Worm (Caenorhabditis elegans) whole organism, L3 larva: ENCODE measurements around the gene sra-8.

Experiments
- R02D3.7 ChIP-seq: fragments of 150-350 bp; optimal IDR thresholded peaks from 2 replicates; lab custom pipeline; 2014; ENCODE audit warnings: missing biosample characterization, missing genetic modification characterization
- ZK546.5 ChIP-seq: sonication (generic microtip); optimal IDR thresholded peaks from 2 replicates; lab custom pipeline; 2017; ENCODE audit warnings: missing biosample characterization, missing genetic modification characterization
- aly-2 ChIP-seq: fragments of 150-350 bp; optimal IDR thresholded peaks from 2 replicates; lab custom pipeline; 2014; ENCODE audit warnings: missing biosample characterization, missing genetic modification characterization
- ama-1 ChIP-seq: fragments of 150-350 bp; optimal IDR thresholded peaks from 2 replicates; lab custom pipeline; 2018
- ceh-28 ChIP-seq: fragments of 150-350 bp; optimal IDR thresholded peaks from 2 replicates; lab custom pipeline; 2014; ENCODE audit warnings: missing biosample characterization, missing genetic modification reagents, missing genetic modification characterization
- ceh-82 ChIP-seq: fragments of 150-350 bp; optimal IDR thresholded peaks from 2 replicates; lab custom pipeline; 2014; ENCODE audit warnings: missing biosample characterization, missing genetic modification characterization
- ceh-9 ChIP-seq: sonication (generic microtip); optimal IDR thresholded peaks from 2 replicates; lab custom pipeline; 2018; ENCODE audit warnings: missing biosample characterization, missing genetic modification characterization
- egl-27 ChIP-seq: sonication (generic microtip); optimal IDR thresholded peaks from 4 replicates; lab custom pipeline; 2017; ENCODE audit warnings: missing biosample characterization, missing genetic modification reagents, missing genetic modification characterization
- egl-5 ChIP-seq: fragments of 150-350 bp; optimal IDR thresholded peaks from 2 replicates; lab custom pipeline; 2017; ENCODE audit warnings: missing biosample characterization, missing genetic modification reagents, missing genetic modification characterization, inconsistent platforms
- elt-1 ChIP-seq: fragments of 150-350 bp; optimal IDR thresholded peaks from 2 replicates; lab custom pipeline; 2014; ENCODE audit warnings: missing biosample characterization, missing genetic modification characterization
- elt-2 ChIP-seq: sonication (generic microtip); optimal IDR thresholded peaks from 2 replicates; lab custom pipeline; 2016; ENCODE audit warnings: missing genetic modification reagents, mild to moderate bottlenecking, missing genetic modification characterization, missing compliant biosample characterization
- elt-3 ChIP-seq, 3 experiments: fragments of 150-350 bp in 1 of 3; sonication (generic microtip) in 2 of 3; optimal IDR thresholded peaks; 2 replicates in 2 of 3; 4 replicates in 1 of 3; lab custom pipeline; 2014 to 2017; ENCODE audit warnings: missing biosample characterization in 3 of 3, missing genetic modification characterization in 3 of 3
- eor-1 ChIP-seq, 2 experiments: fragments of 150-350 bp; optimal IDR thresholded peaks; 2 replicates each; lab custom pipeline; 2014 to 2018; ENCODE audit warnings: missing biosample characterization in 2 of 2, missing genetic modification characterization in 2 of 2
- fkh-10 ChIP-seq: sonication (generic microtip); optimal IDR thresholded peaks from 2 replicates; lab custom pipeline; 2017; ENCODE audit warnings: missing biosample characterization, missing genetic modification reagents, missing genetic modification characterization
- fos-1 ChIP-seq: fragments of 150-350 bp; optimal IDR thresholded peaks from 2 replicates; lab custom pipeline; 2014; ENCODE audit warnings: missing biosample characterization, missing genetic modification characterization
- jun-1 ChIP-seq: fragments of 150-350 bp; optimal IDR thresholded peaks from 2 replicates; lab custom pipeline; 2014; ENCODE audit warnings: missing biosample characterization, missing genetic modification reagents, missing genetic modification characterization
- lin-39 ChIP-seq: fragments of 150-350 bp; optimal IDR thresholded peaks from 2 replicates; lab custom pipeline; 2018; ENCODE audit warnings: missing biosample characterization, missing genetic modification reagents, missing genetic modification characterization
- mdl-1 ChIP-seq: fragments of 150-350 bp; optimal IDR thresholded peaks from 2 replicates; lab custom pipeline; 2014; ENCODE audit warnings: missing biosample characterization, missing genetic modification characterization
- nfya-1 ChIP-seq: sonication (generic microtip); optimal IDR thresholded peaks from 2 replicates; lab custom pipeline; 2017; ENCODE audit warnings: missing genetic modification characterization, mild to moderate bottlenecking, missing compliant biosample characterization, antibody characterized with exemption, moderate library complexity; ENCODE audit not compliant: insufficient read depth
- nhr-11 ChIP-seq: fragments of 150-350 bp; optimal IDR thresholded peaks from 2 replicates; lab custom pipeline; 2014; ENCODE audit warnings: missing biosample characterization, missing genetic modification characterization
- nhr-12 ChIP-seq: fragments of 150-350 bp; optimal IDR thresholded peaks from 2 replicates; lab custom pipeline; 2014; ENCODE audit warnings: missing biosample characterization, missing genetic modification characterization
- nhr-23 ChIP-seq: fragments of 150-350 bp; optimal IDR thresholded peaks from 2 replicates; lab custom pipeline; 2014; ENCODE audit warnings: missing biosample characterization, missing genetic modification reagents, missing genetic modification characterization
- nhr-237 ChIP-seq: fragments of 150-350 bp; optimal IDR thresholded peaks from 2 replicates; lab custom pipeline; 2014; ENCODE audit warnings: missing biosample characterization, missing genetic modification characterization
- nhr-25 ChIP-seq: sonication (generic microtip); optimal IDR thresholded peaks from 2 replicates; lab custom pipeline; 2017; ENCODE audit warnings: missing biosample characterization, missing genetic modification characterization
- nhr-28 ChIP-seq: fragments of 150-350 bp; optimal IDR thresholded peaks from 2 replicates; lab custom pipeline; 2014; ENCODE audit warnings: missing biosample characterization, missing genetic modification characterization
- nhr-43 ChIP-seq: sonication (generic microtip); optimal IDR thresholded peaks from 2 replicates; lab custom pipeline; 2016; ENCODE audit warnings: mild to moderate bottlenecking, missing genetic modification characterization, missing compliant biosample characterization; ENCODE audit not compliant: poor library complexity, severe bottlenecking
- nhr-76 ChIP-seq: fragments of 150-350 bp; sonication (generic microtip); optimal IDR thresholded peaks from 5 replicates; lab custom pipeline; 2014; ENCODE audit warnings: missing biosample characterization, missing genetic modification characterization
- nhr-77 ChIP-seq: fragments of 150-350 bp; optimal IDR thresholded peaks from 2 replicates; lab custom pipeline; 2014; ENCODE audit warnings: missing biosample characterization, missing genetic modification characterization
- pha-4 ChIP-seq: fragments of 150-350 bp; optimal IDR thresholded peaks from 2 replicates; lab custom pipeline; 2014; ENCODE audit warnings: missing biosample characterization, missing genetic modification reagents, missing genetic modification characterization
- pqm-1 ChIP-seq: fragments of 150-350 bp; optimal IDR thresholded peaks from 2 replicates; lab custom pipeline; 2017; ENCODE audit warnings: missing biosample characterization, missing genetic modification characterization, inconsistent platforms
- sea-2 ChIP-seq: fragments of 150-350 bp; sonication (generic microtip); optimal IDR thresholded peaks from 4 replicates; lab custom pipeline; 2014; ENCODE audit warnings: missing biosample characterization, missing genetic modification reagents, missing genetic modification characterization
- skn-1 ChIP-seq: fragments of 150-350 bp; optimal IDR thresholded peaks from 2 replicates; lab custom pipeline; 2014; ENCODE audit warnings: missing biosample characterization, missing genetic modification characterization
- snpc-4 ChIP-seq: fragments of 150-350 bp; optimal IDR thresholded peaks from 2 replicates; lab custom pipeline; 2014; ENCODE audit warnings: missing biosample characterization, missing genetic modification characterization
- tbx-2 ChIP-seq: sonication (generic microtip); optimal IDR thresholded peaks from 2 replicates; lab custom pipeline; 2016; ENCODE audit warnings: mild to moderate bottlenecking, missing genetic modification characterization, missing compliant biosample characterization
- unc-62 ChIP-seq: fragments of 150-350 bp; sonication (generic microtip); optimal IDR thresholded peaks from 4 replicates; lab custom pipeline; 2014; ENCODE audit warnings: missing biosample characterization, missing genetic modification reagents, missing genetic modification characterization
- ztf-4 ChIP-seq: fragments of 150-350 bp; optimal IDR thresholded peaks from 2 replicates; lab custom pipeline; 2014; ENCODE audit warnings: missing biosample characterization, missing genetic modification characterization

Gene sra-8

DNA sequence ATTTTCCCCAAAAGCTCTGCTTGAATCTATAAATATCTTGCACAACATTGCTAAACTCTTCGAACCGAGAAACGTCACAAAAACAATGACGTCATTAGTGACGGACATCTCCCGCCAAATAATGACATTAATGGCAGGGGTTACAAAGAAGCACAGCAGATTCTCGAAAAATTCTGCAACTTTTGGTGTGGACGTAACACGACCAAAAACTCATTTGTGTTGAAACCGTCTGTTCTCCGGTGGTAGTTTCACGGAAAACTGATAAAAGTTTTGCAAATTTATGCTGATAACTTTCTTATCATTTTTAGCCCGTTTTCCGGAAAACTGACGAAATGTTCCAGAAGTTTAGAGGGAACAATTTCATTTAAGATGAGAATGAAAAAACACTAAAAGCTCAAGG, 38.9 kb upstream of the sra-8 start:
- peak; percentile 79 for TF ChIP-seq elt-2
- no peak for TF ChIP-seq nhr-11 (tag; lab: Kevin White, UChicago)
- no peak for TF ChIP-seq egl-5 (tag; lab: Kevin White, UChicago)
- no peak for TF ChIP-seq nhr-12 (tag; lab: Kevin White, UChicago)
- peak; percentile 42 for TF ChIP-seq pqm-1
- no peak for TF ChIP-seq ztf-4

DNA sequence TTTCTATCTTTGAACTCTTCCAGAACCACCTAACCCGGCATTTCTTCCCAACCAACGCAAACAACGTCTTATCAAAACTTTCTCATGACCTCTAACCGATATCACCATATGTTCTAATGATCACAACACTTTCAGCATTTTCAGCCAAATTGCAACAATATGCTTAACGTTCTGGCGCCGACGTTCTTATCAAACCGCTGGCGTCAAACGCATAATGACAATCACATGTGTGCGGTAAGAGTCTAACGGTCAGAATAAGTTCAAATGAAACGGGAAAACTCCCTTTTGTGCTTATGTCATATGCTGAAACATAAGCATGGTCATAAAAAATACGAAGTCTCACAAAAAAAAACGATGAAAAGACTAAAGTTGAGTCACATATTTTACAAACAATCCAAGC, 36.6 kb upstream of the sra-8 start:
- TF ChIP-seq jun-1 = peak; percentile 60
- peak; percentile 99 for TF ChIP-seq elt-2
- no peak for TF ChIP-seq nhr-25 (tag; lab: Kevin White, UChicago)
- TF ChIP-seq pha-4 (tag; lab: Kevin White, UChicago) = peak; percentile 76
- peak; percentile 99 for TF ChIP-seq pqm-1
- TF ChIP-seq, all 47 proteins: peak for 4

DNA sequence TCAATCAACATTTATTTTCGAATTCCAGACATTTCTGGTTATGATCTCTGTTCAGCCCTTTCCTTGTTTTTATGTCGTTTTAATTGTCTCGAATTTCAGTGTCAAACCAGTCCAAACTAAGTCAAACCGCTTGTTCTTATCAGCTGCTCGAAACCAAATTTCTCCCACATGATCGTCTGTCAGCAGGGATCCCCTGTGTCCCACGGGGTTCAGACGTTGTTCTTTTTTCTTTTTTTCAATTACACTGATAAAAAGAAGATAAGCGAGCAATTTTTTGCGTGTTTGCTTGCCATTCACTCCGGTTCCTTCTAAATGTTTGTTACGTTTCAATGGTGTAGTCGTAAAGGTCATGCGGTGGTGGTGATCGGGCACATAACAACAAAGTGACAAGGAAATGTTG, 35.6 kb upstream of the sra-8 start:
- TF ChIP-seq elt-2 = peak; percentile 98
- TF ChIP-seq pha-4 (tag; lab: Kevin White, UChicago) = peak; percentile 68
- TF ChIP-seq egl-27 (tag; lab: Kevin White, UChicago) = no peak
- TF ChIP-seq jun-1 = peak; percentile 78
- peak; percentile 78 for TF ChIP-seq pqm-1
- TF ChIP-seq nhr-77 (tag; lab: Kevin White, UChicago) = no peak
- TF ChIP-seq snpc-4 = no peak
- TF ChIP-seq tbx-2 (tag; lab: Kevin White, UChicago) = no peak
- TF ChIP-seq ceh-9 = no peak

DNA sequence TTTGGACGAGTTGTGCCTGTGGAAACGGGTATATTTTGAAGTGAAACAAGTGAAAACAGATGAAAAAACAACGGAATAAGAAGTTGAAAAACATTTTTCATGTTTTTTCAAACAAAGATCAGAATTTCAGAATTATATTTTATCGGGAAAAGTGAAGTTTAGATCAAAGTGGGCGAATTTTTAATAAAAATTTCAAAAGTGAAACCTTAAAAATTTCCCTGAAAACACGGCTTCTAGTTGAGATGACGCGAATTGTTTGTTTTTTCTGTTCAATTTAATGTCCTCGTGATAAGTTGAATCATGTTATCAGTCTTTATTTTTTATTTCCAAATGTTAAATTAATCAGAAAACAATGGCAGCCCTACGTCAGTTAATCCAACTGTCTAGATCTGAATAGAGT, 30.3 kb upstream of the sra-8 start, which contains the start of gene gcy-3:
Gene gcy-3, minus strand, starts transcription at position 101 of the 400 bp plus-strand sequence.
- TF ChIP-seq fos-1 (no peak), nhr-28 (tag; lab: Kevin White, UChicago) (no peak), R02D3.7 (tag; lab: Kevin White, UChicago) (no peak), skn-1 (no peak), egl-5 (tag; lab: Kevin White, UChicago) (no peak), fkh-10 (GFP tag; lab: Kevin White, UChicago) (no peak), ama-1 (no peak), nhr-43 (tag; lab: Kevin White, UChicago) (no peak), eor-1 (tag; optimal IDR thresholded peaks at IDR 0.05; lab: Kevin White, UChicago) (no peak), sea-2 (GFP tag; lab: Kevin White, UChicago) (no peak), nhr-23 (no peak), aly-2 (no peak), ZK546.5 (tag; lab: Kevin White, UChicago) (no peak), ceh-82 (no peak), ztf-4 (no peak), tbx-2 (tag; lab: Kevin White, UChicago) (no peak), elt-2 (no peak)

DNA sequence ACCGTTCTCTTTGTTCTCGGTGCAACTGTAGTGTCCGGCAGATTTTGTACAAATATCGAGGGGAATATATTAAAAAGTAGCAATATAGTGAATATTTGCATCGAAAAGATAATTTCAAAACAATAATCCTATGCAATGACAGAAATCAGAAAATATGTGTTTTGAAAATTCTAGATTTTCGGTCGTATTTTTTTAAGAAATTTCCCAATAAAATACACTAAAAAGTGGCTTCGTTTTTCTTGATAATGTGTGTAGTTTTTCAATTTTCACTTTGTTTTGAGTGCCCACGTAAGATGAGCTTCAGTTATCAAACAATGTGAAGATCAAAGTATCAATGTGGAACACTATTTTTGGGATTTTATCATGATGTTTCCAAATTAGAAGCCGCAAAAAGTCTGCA, 20.7 kb upstream of the sra-8 start, which contains the start of gene gcy-1:
Gene gcy-1, minus strand, starts transcription at position 101 of the 400 bp plus-strand sequence.
- no peak for TF ChIP-seq elt-1 (tag; lab: Kevin White, UChicago)
- no peak for TF ChIP-seq eor-1 (tag; optimal IDR thresholded peaks at IDR 0.05; lab: Kevin White, UChicago)
- no peak for TF ChIP-seq skn-1
- TF ChIP-seq, all 47 proteins: peak for 0

DNA sequence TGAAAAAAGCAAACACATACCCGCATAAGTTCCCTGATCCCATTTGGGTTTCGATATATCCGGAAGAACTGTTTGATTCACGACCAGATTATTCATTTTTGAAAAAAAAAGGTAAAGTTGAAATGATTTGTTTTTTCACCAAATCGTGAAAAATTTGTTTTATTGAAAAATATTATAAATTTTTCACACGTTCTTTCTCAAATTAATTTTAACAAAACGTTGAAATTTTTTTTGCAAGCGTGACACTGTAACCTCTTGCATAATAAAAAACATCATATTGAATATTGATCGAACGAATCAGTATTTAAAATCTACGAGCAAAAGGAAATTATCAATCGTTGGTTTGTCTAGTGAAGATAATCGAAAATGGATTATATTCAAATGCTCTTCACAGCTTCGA, 18.7 kb upstream of the sra-8 start, which contains the start of the genes sfxn-1.1 and AH6.3:
Gene sfxn-1.1, minus strand, starts transcription at position 101 of the 400 bp plus-strand sequence.
Gene AH6.3, plus strand, starts transcription at position 275 of the 400 bp plus-strand sequence.
- TF ChIP-seq eor-1 (tag; optimal IDR thresholded peaks at IDR 0.05; lab: Kevin White, UChicago) (no peak), unc-62 (GFP tag; lab: Kevin White, UChicago) (no peak), snpc-4 (no peak), nhr-23 (no peak), nhr-76 (no peak), lin-39 (tag; lab: Kevin White, UChicago) (no peak), pha-4 (tag; lab: Kevin White, UChicago) (no peak), elt-3 (tag; optimal IDR thresholded peaks at IDR 0.05; lab: Kevin White, UChicago) (no peak), nhr-28 (tag; lab: Kevin White, UChicago) (no peak), nhr-77 (tag; lab: Kevin White, UChicago) (no peak), nhr-237 (tag; lab: Kevin White, UChicago) (no peak), aly-2 (no peak), ztf-4 (no peak), ceh-28 (tag; lab: Kevin White, UChicago) (no peak), mdl-1 (tag; lab: Kevin White, UChicago) (no peak), R02D3.7 (tag; lab: Kevin White, UChicago) (no peak), nfya-1 (tag; lab: Kevin White, UChicago) (no peak), nhr-43 (tag; lab: Kevin White, UChicago) (no peak)
